Worm (Caenorhabditis elegans) whole organism, early embryonic: Measurements from ENCODE around the gene pdtf-1.

Source experiments
- B0310.2 ChIP-seq: sonication (generic microtip); optimal IDR thresholded peaks from 2 replicates; lab custom pipeline; 2016; ENCODE audit warnings: mild to moderate bottlenecking, missing genetic modification characterization, missing compliant biosample characterization
- ama-1 ChIP-seq: fragments of 150-350 bp; optimal IDR thresholded peaks from 2 replicates; lab custom pipeline; 2014
- ceh-36 ChIP-seq: sonication (generic microtip); optimal IDR thresholded peaks from 2 replicates; lab custom pipeline; 2016; ENCODE audit warnings: missing genetic modification characterization, inconsistent platforms, missing compliant biosample characterization
- flt-1 ChIP-seq: fragments of 200-800 bp; sonication (Bioruptor generic); IDR thresholded peaks from 2 replicates; pipeline ENCODE4 v1.3.6; 2022; ENCODE audit warnings: missing genetic modification characterization, missing compliant biosample characterization
- hmbx-1 ChIP-seq: sonication (generic microtip); optimal IDR thresholded peaks from 2 replicates; lab custom pipeline; 2016; ENCODE audit warnings: mild to moderate bottlenecking, missing genetic modification characterization, missing compliant biosample characterization
- tbx-11 ChIP-seq: fragments of 200-800 bp; sonication (Bioruptor generic); IDR thresholded peaks from 2 replicates; pipeline ENCODE4 v1.3.6; 2022; ENCODE audit warnings: missing genetic modification characterization, missing compliant biosample characterization

- TF ChIP-seq ama-1 (lab: Kevin White, UChicago) (no peak), hmbx-1 (tag; lab: Kevin White, UChicago) (no peak), tbx-11 (GFP tag; lab: Robert Waterston, UW) (no peak), ceh-36 (tag; lab: Kevin White, UChicago) (no peak), flt-1 (no peak), B0310.2 (no peak)
These were observed 30.9 kb downstream of the pdtf-1 start, which contains the start of gene str-176 for ce11 chrIV:8463716-8464115.
